Worm (Caenorhabditis elegans) whole organism, L1 larva: ENCODE measurements around the gene R03H10.11.
"Not testable (repeated sequence)": the region's sequence is repeated elsewhere in the genome, so short reads cannot be mapped to it uniquely, and the experiment has no call there.

Source experiments
- ceh-88 ChIP-seq: fragments of 200-800 bp; sonication (Bioruptor generic); IDR thresholded peaks from 2 replicates; pipeline ENCODE4 v1.3.6; 2022; ENCODE audit warnings: missing genetic modification characterization, missing compliant biosample characterization
- ces-1 ChIP-seq: fragments of 150-350 bp; optimal IDR thresholded peaks from 2 replicates; lab custom pipeline; 2014; ENCODE audit warnings: missing biosample characterization, missing genetic modification reagents, missing genetic modification characterization
- pqm-1 ChIP-seq: sonication (generic microtip); optimal IDR thresholded peaks from 3 replicates; lab custom pipeline; 2017; ENCODE audit warnings: missing biosample characterization, missing genetic modification characterization
- unc-130 ChIP-seq: fragments of 150-350 bp; optimal IDR thresholded peaks from 2 replicates; lab custom pipeline; 2017; ENCODE audit warnings: missing biosample characterization, missing genetic modification characterization, inconsistent platforms

ce11 chrII:4135259-4135658 is 47.2 kb upstream of the R03H10.11 start, which contains the start of gene ast-1:
- TF ChIP-seq ceh-88; unc-130; pqm-1 (tag; lab: Kevin White, UChicago); ces-1 (GFP tag; lab: Kevin White, UChicago): not testable (repeated sequence)
